Fruit fly (Drosophila melanogaster) whole organism, embryonic: ENCODE data around the gene MESR6.
A peak's percentile ranks its signal among the peaks of the same experiment; 100 is the strongest.

Source experiments
- Bdp1 ChIP-seq: fragments of 200-800 bp; sonication (Bioruptor generic); optimal IDR thresholded peaks from 3 replicates; lab custom pipeline; 2016; ENCODE audit warnings: missing biosample characterization, missing genetic modification characterization
- CG10209 ChIP-seq: fragments of 200-800 bp; sonication (Bioruptor generic); optimal IDR thresholded peaks from 3 replicates; lab custom pipeline; 2017; ENCODE audit warnings: missing biosample characterization, mild to moderate bottlenecking, missing genetic modification characterization, missing genetic modification reagents
- CG11093 ChIP-seq: fragments of 200-800 bp; sonication (Bioruptor generic); IDR thresholded peaks from 3 replicates; pipeline ENCODE4 v1.3.6; 2022; ENCODE audit warnings: missing biosample characterization, missing genetic modification characterization
- CG11695 ChIP-seq: fragments of 200-800 bp; sonication (Bioruptor generic); IDR thresholded peaks from 3 replicates; pipeline ENCODE4 v1.3.6; 2022; ENCODE audit warnings: missing biosample characterization, missing genetic modification characterization
- CG13775 ChIP-seq: fragments of 200-800 bp; sonication (Bioruptor generic); optimal IDR thresholded peaks from 3 replicates; lab custom pipeline; 2017; ENCODE audit warnings: missing biosample characterization, mild to moderate bottlenecking, missing genetic modification characterization
- CG13894 ChIP-seq: fragments of 200-800 bp; sonication (Bioruptor generic); optimal IDR thresholded peaks from 3 replicates; lab custom pipeline; 2018; ENCODE audit warnings: missing biosample characterization, mild to moderate bottlenecking, missing genetic modification characterization, moderate library complexity
- CG14441 ChIP-seq: fragments of 200-800 bp; sonication (Bioruptor generic); IDR thresholded peaks from 2 replicates; pipeline ENCODE4 v1.3.6; 2022; ENCODE audit warnings: missing biosample characterization, missing genetic modification characterization
- CG15269 ChIP-seq: fragments of 200-800 bp; sonication (Bioruptor generic); optimal IDR thresholded peaks from 2 replicates; lab custom pipeline; 2018; ENCODE audit warnings: missing biosample characterization, mild to moderate bottlenecking, missing genetic modification characterization, moderate library complexity
- CG17359 ChIP-seq: fragments of 200-800 bp; sonication (Bioruptor generic); optimal IDR thresholded peaks from 3 replicates; lab custom pipeline; 2018; ENCODE audit warnings: missing biosample characterization, mild to moderate bottlenecking, missing genetic modification characterization, moderate library complexity
- CG17802 ChIP-seq: fragments of 200-800 bp; sonication (Bioruptor generic); optimal IDR thresholded peaks from 2 replicates; lab custom pipeline; 2018; ENCODE audit warnings: missing biosample characterization, mild to moderate bottlenecking, missing genetic modification characterization, moderate library complexity
- CG1832 ChIP-seq: fragments of 200-800 bp; sonication (Bioruptor generic); optimal IDR thresholded peaks from 2 replicates; lab custom pipeline; 2017; ENCODE audit warnings: missing biosample characterization, mild to moderate bottlenecking, missing genetic modification characterization, inconsistent platforms
- CG2678 ChIP-seq: fragments of 200-800 bp; sonication (Bioruptor generic); optimal IDR thresholded peaks from 3 replicates; lab custom pipeline; 2019; ENCODE audit warnings: missing biosample characterization, mild to moderate bottlenecking, missing genetic modification characterization, moderate library complexity
- CG32767 ChIP-seq: fragments of 200-800 bp; sonication (Bioruptor generic); IDR thresholded peaks from 2 replicates; pipeline ENCODE4 v1.3.6; 2022; ENCODE audit warnings: missing biosample characterization, missing genetic modification characterization
- CG6254 ChIP-seq: fragments of 200-800 bp; sonication (Bioruptor generic); optimal IDR thresholded peaks from 3 replicates; lab custom pipeline; 2017; ENCODE audit warnings: mild to moderate bottlenecking, missing biosample characterization, missing genetic modification reagents, missing genetic modification characterization
- CG6854 ChIP-seq: fragments of 200-800 bp; sonication (Bioruptor generic); optimal IDR thresholded peaks from 3 replicates; lab custom pipeline; 2017; ENCODE audit warnings: missing biosample characterization, mild to moderate bottlenecking, missing genetic modification characterization
- CG7839 ChIP-seq: fragments of 200-800 bp; sonication (Bioruptor generic); optimal IDR thresholded peaks from 3 replicates; lab custom pipeline; 2018; ENCODE audit warnings: missing biosample characterization, mild to moderate bottlenecking, missing genetic modification characterization, moderate library complexity
- CG9876 ChIP-seq: fragments of 200-800 bp; sonication (Bioruptor generic); optimal IDR thresholded peaks from 2 replicates; lab custom pipeline; 2016; ENCODE audit warnings: missing biosample characterization, missing genetic modification characterization
- Chrac-16 ChIP-seq: fragments of 200-800 bp; sonication (Bioruptor generic); optimal IDR thresholded peaks from 3 replicates; lab custom pipeline; 2016; ENCODE audit warnings: missing biosample characterization, missing genetic modification characterization
- Ets97D ChIP-seq: fragments of 200-800 bp; sonication (Bioruptor generic); optimal IDR thresholded peaks from 3 replicates; lab custom pipeline; 2016; ENCODE audit warnings: missing biosample characterization, missing genetic modification characterization
- Fer1 ChIP-seq: fragments of 200-800 bp; sonication (Bioruptor generic); optimal IDR thresholded peaks from 2 replicates; lab custom pipeline; 2017; ENCODE audit warnings: missing biosample characterization, mild to moderate bottlenecking, missing genetic modification characterization
- HLHmδ ChIP-seq: fragments of 200-800 bp; sonication (Bioruptor generic); optimal IDR thresholded peaks from 2 replicates; lab custom pipeline; 2018; ENCODE audit warnings: missing biosample characterization, mild to moderate bottlenecking, missing genetic modification characterization, moderate library complexity
- Hand ChIP-seq: fragments of 200-800 bp; sonication (Bioruptor generic); optimal IDR thresholded peaks from 2 replicates; lab custom pipeline; 2017; ENCODE audit warnings: mild to moderate bottlenecking, missing biosample characterization, missing genetic modification reagents, missing genetic modification characterization
- Hr3 ChIP-seq: fragments of 200-800 bp; sonication (Bioruptor generic); optimal IDR thresholded peaks from 3 replicates; lab custom pipeline; 2016; ENCODE audit warnings: missing biosample characterization, missing genetic modification characterization
- PHDP ChIP-seq: fragments of 200-800 bp; sonication (Bioruptor generic); optimal IDR thresholded peaks from 3 replicates; lab custom pipeline; 2018; ENCODE audit warnings: missing biosample characterization, mild to moderate bottlenecking, missing genetic modification characterization, moderate library complexity
- Scr ChIP-seq: fragments of 200-800 bp; sonication (Bioruptor generic); IDR thresholded peaks from 2 replicates; pipeline ENCODE4 v1.3.6; 2022; ENCODE audit warnings: missing biosample characterization, missing genetic modification characterization; ENCODE audit not compliant: partially characterized antibody
- Xrp1 ChIP-seq: fragments of 200-800 bp; sonication (Bioruptor generic); IDR thresholded peaks from 2 replicates; pipeline ENCODE4 v1.3.6; 2022; ENCODE audit warnings: missing biosample characterization, missing genetic modification characterization
- bcd ChIP-seq: fragments of 200-800 bp; sonication (Bioruptor generic); optimal IDR thresholded peaks from 2 replicates; lab custom pipeline; 2017; ENCODE audit warnings: missing biosample characterization, mild to moderate bottlenecking, missing genetic modification characterization
- cato ChIP-seq: fragments of 200-800 bp; sonication (Bioruptor generic); optimal IDR thresholded peaks from 2 replicates; lab custom pipeline; 2016; ENCODE audit warnings: missing biosample characterization, missing genetic modification characterization, borderline replicate concordance
- cwo ChIP-seq: fragments of 200-800 bp; sonication (Bioruptor generic); optimal IDR thresholded peaks from 3 replicates; lab custom pipeline; 2017; ENCODE audit warnings: missing biosample characterization, missing genetic modification characterization, mild to moderate bottlenecking, moderate library complexity, missing genetic modification reagents
- eve ChIP-seq, 2 experiments: fragments of >200 bp; optimal IDR thresholded peaks; 2 replicates each; lab custom pipeline; 2017; ENCODE audit warnings: missing biosample characterization in 2 of 2, missing genetic modification characterization in 2 of 2
- exex ChIP-seq: fragments of 200-800 bp; sonication (Bioruptor generic); optimal IDR thresholded peaks from 4 replicates; lab custom pipeline; 2018; ENCODE audit warnings: missing biosample characterization, mild to moderate bottlenecking, missing genetic modification characterization, moderate library complexity
- fu2 ChIP-seq: fragments of 200-800 bp; sonication (Bioruptor generic); optimal IDR thresholded peaks from 2 replicates; lab custom pipeline; 2016; ENCODE audit warnings: missing biosample characterization, missing genetic modification characterization
- gfzf ChIP-seq: fragments of 200-800 bp; sonication (Bioruptor generic); optimal IDR thresholded peaks from 2 replicates; lab custom pipeline; 2016; ENCODE audit warnings: missing biosample characterization, mild to moderate bottlenecking, missing genetic modification characterization, moderate library complexity
- grau ChIP-seq: fragments of 200-800 bp; optimal IDR thresholded peaks from 3 replicates; lab custom pipeline; 2019; ENCODE audit warnings: missing biosample characterization, mild to moderate bottlenecking, missing genetic modification characterization, moderate library complexity
- hkb ChIP-seq, 2 experiments: fragments of 200-800 bp in 1 of 2; fragments of >200 bp in 1 of 2; sonication (Bioruptor generic) in 1 of 2; IDR thresholded peaks in 1 of 2; optimal IDR thresholded peaks in 1 of 2; 2 replicates each; pipeline versions ENCODE4 v1.3.6 to Lab custom; 2017 to 2022; ENCODE audit warnings: missing biosample characterization in 1 of 2, missing genetic modification characterization in 1 of 2
- inv ChIP-seq: fragments of 200-800 bp; sonication (Bioruptor generic); IDR thresholded peaks from 2 replicates; pipeline ENCODE4 v1.3.6; 2022; ENCODE audit warnings: missing biosample characterization, missing genetic modification characterization; ENCODE audit not compliant: partially characterized antibody
- klu ChIP-seq: fragments of 200-800 bp; sonication (Bioruptor generic); IDR thresholded peaks from 2 replicates; pipeline ENCODE4 v1.3.6; 2022; ENCODE audit warnings: missing biosample characterization, missing genetic modification characterization
- mam ChIP-seq: fragments of 200-800 bp; sonication (Bioruptor generic); optimal IDR thresholded peaks from 3 replicates; lab custom pipeline; 2016; ENCODE audit warnings: missing biosample characterization, missing genetic modification characterization
- peb ChIP-seq: fragments of 200-800 bp; sonication (Bioruptor generic); IDR thresholded peaks from 2 replicates; pipeline ENCODE4 v1.3.6; 2022; ENCODE audit warnings: missing biosample characterization, missing genetic modification characterization
- prd ChIP-seq, 3 experiments: fragments of >200 bp in 2 of 3; fragments of 200-800 bp in 1 of 3; sonication (Bioruptor generic) in 1 of 3; optimal IDR thresholded peaks in 2 of 3; IDR thresholded peaks in 1 of 3; 2 replicates in 2 of 3; 3 replicates in 1 of 3; pipeline versions ENCODE4 v1.3.6 to Lab custom; 2017 to 2022; ENCODE audit warnings: missing biosample characterization in 1 of 3, missing genetic modification characterization in 1 of 3
- sens-2 ChIP-seq: fragments of 200-800 bp; sonication (Bioruptor generic); IDR thresholded peaks from 2 replicates; pipeline ENCODE4 v1.3.6; 2022; ENCODE audit warnings: missing biosample characterization, missing genetic modification characterization
- sima ChIP-seq: fragments of 200-800 bp; sonication (Bioruptor generic); optimal IDR thresholded peaks from 2 replicates; lab custom pipeline; 2016; ENCODE audit warnings: missing biosample characterization, missing genetic modification characterization
- zen ChIP-seq: fragments of 200-800 bp; sonication (Bioruptor generic); optimal IDR thresholded peaks from 3 replicates; lab custom pipeline; 2018; ENCODE audit warnings: missing biosample characterization, mild to moderate bottlenecking, missing genetic modification characterization, moderate library complexity
- zen2 ChIP-seq: fragments of 200-800 bp; sonication (Bioruptor generic); IDR thresholded peaks from 3 replicates; pipeline ENCODE4 v1.3.6; 2022; ENCODE audit warnings: missing biosample characterization, missing genetic modification characterization; ENCODE audit not compliant: partially characterized antibody
- zf30C ChIP-seq: fragments of 200-800 bp; sonication (Bioruptor generic); optimal IDR thresholded peaks from 3 replicates; lab custom pipeline; 2018; ENCODE audit warnings: missing biosample characterization, mild to moderate bottlenecking, missing genetic modification characterization
- zfh1 ChIP-seq: fragments of 200-800 bp; sonication (Bioruptor generic); IDR thresholded peaks from 3 replicates; pipeline ENCODE4 v1.3.6; 2022; ENCODE audit warnings: missing biosample characterization, missing genetic modification characterization

MESR6 gene

dm6 chr3L:19092125-19093058, at the start of gene MESR6 (continued):
- no peak for TF ChIP-seq Hr3
- TF ChIP-seq Bdp1 (GFP tag; lab: Kevin White, UChicago): no peak
- no peak for TF ChIP-seq fu2 (GFP tag; lab: Kevin White, UChicago)
- no peak for TF ChIP-seq peb
- peak; percentile 39 for TF ChIP-seq grau
- TF ChIP-seq mam (GFP tag; lab: Kevin White, UChicago): no peak
- TF ChIP-seq Scr (GFP tag; lab: Robert Waterston, UW): peak; percentile 84
- peak; percentile 57 for TF ChIP-seq CG7839 (tag; lab: Kevin White, UChicago)
- TF ChIP-seq CG10209 (GFP tag; lab: Kevin White, UChicago): peak; percentile 13
- TF ChIP-seq sens-2 (GFP tag; lab: Robert Waterston, UW): no peak
- TF ChIP-seq eve (GFP tag; optimal IDR thresholded peaks at IDR 0.05; lab: Kevin White, UChicago): no peak
- TF ChIP-seq sima (GFP tag; lab: Kevin White, UChicago): no peak
- TF ChIP-seq CG32767 (GFP tag; lab: Robert Waterston, UW): 0 out of 2 replicates have a peak, but pooled peaks have one; percentile 44
- TF ChIP-seq CG15269 (tag; lab: Kevin White, UChicago): peak; percentile 59
- TF ChIP-seq inv (GFP tag; lab: Robert Waterston, UW): peak; percentile 75
- no peak for TF ChIP-seq Chrac-16 (GFP tag; lab: Kevin White, UChicago)
- no peak for TF ChIP-seq CG1832 (GFP tag; lab: Kevin White, UChicago)
- TF ChIP-seq Ets97D (GFP tag; lab: Kevin White, UChicago): peak; percentile 76
- peak; percentile 29 for TF ChIP-seq zen
- TF ChIP-seq prd (optimal IDR thresholded peaks at IDR 0.05; lab: Kevin White, UChicago): no peak
- peak; percentile 32; the same call in 1 of the 3 replicates for TF ChIP-seq prd (GFP tag; IDR thresholded peaks at IDR 0.05; lab: Robert Waterston, UW)
- TF ChIP-seq hkb (optimal IDR thresholded peaks at IDR 0.05; lab: Kevin White, UChicago): no peak
- peak; percentile 64 for TF ChIP-seq hkb (GFP tag; IDR thresholded peaks at IDR 0.05; lab: Robert Waterston, UW)
- no peak for TF ChIP-seq CG17802 (tag; lab: Kevin White, UChicago)
- no peak for TF ChIP-seq CG9876 (GFP tag; lab: Kevin White, UChicago)
- no peak for TF ChIP-seq Fer1
- peak; percentile 37 for TF ChIP-seq CG13894 (tag; lab: Kevin White, UChicago)
- no peak for TF ChIP-seq exex (tag; lab: Kevin White, UChicago)
- no peak for TF ChIP-seq CG6854 (GFP tag; lab: Kevin White, UChicago)
- no peak; the same call in 1 of the 2 replicates for TF ChIP-seq klu (GFP tag; lab: Robert Waterston, UW)
- TF ChIP-seq cwo (GFP tag; lab: Kevin White, UChicago): no peak
- peak; percentile 33 for TF ChIP-seq CG2678 (tag; lab: Kevin White, UChicago)
- no peak for TF ChIP-seq cato
- TF ChIP-seq CG11093 (GFP tag; lab: Robert Waterston, UW): no peak
- TF ChIP-seq Xrp1 (GFP tag; lab: Robert Waterston, UW): peak; percentile 36; the same call in 1 of the 2 replicates
- TF ChIP-seq CG17359 (tag; lab: Kevin White, UChicago): peak; percentile 12
- peak; percentile 29 for TF ChIP-seq PHDP (tag; lab: Kevin White, UChicago)
- TF ChIP-seq CG6254 (GFP tag; lab: Kevin White, UChicago): no peak
- no peak for TF ChIP-seq HLHmδ (GFP tag; lab: Kevin White, UChicago)
- TF ChIP-seq bcd (GFP tag; lab: Kevin White, UChicago): no peak
- no peak for TF ChIP-seq CG13775
- TF ChIP-seq Hand (GFP tag; lab: Kevin White, UChicago): peak; percentile 35
- no peak; the same call in 2 of the 3 replicates for TF ChIP-seq zen2 (GFP tag; lab: Robert Waterston, UW)
- no peak; the same call in 2 of the 3 replicates for TF ChIP-seq zfh1
- peak; percentile 94 for TF ChIP-seq gfzf
- TF ChIP-seq CG14441 (GFP tag; lab: Robert Waterston, UW): no peak
- no peak for TF ChIP-seq zf30C (GFP tag; lab: Kevin White, UChicago)
- TF ChIP-seq CG11695 (GFP tag; lab: Robert Waterston, UW): peak; percentile 28; the same call in 1 of the 3 replicates
